Fruit fly (Drosophila melanogaster) whole organism, wandering third instar larva: ENCODE data around the gene CG43725.

Source experiments
- Abd-B ChIP-seq: fragments of >200 bp; optimal IDR thresholded peaks from 2 replicates; lab custom pipeline; 2017; ENCODE audit warnings: missing biosample characterization, missing genetic modification characterization
- CG32264 ChIP-seq: fragments of 200-800 bp; sonication (Bioruptor generic); optimal IDR thresholded peaks from 2 replicates; lab custom pipeline; 2016; ENCODE audit warnings: missing biosample characterization, missing genetic modification characterization
- CG9705 ChIP-seq: fragments of 200-800 bp; sonication (Bioruptor generic); optimal IDR thresholded peaks from 2 replicates; lab custom pipeline; 2018; ENCODE audit warnings: missing biosample characterization, mild to moderate bottlenecking, missing genetic modification characterization
- CrebA ChIP-seq: fragments of 200-800 bp; sonication (Bioruptor generic); optimal IDR thresholded peaks from 2 replicates; lab custom pipeline; 2016; ENCODE audit warnings: missing biosample characterization, mild to moderate bottlenecking, missing genetic modification characterization, borderline replicate concordance
- Dfd ChIP-seq: fragments of >200 bp; optimal IDR thresholded peaks from 2 replicates; lab custom pipeline; 2017; ENCODE audit warnings: missing biosample characterization, missing genetic modification characterization
- Dif ChIP-seq: fragments of 200-275, 200-300 bp; sonication (Bioruptor generic); optimal IDR thresholded peaks from 2 replicates; lab custom pipeline; 2018; ENCODE audit warnings: missing biosample characterization, missing genetic modification characterization; ENCODE audit not compliant: partially characterized antibody
- GATAd ChIP-seq: sonication (Bioruptor generic); optimal IDR thresholded peaks from 2 replicates; lab custom pipeline; 2016; ENCODE audit warnings: missing biosample characterization, missing genetic modification characterization
- HLH106 ChIP-seq: fragments of 200-800 bp; optimal IDR thresholded peaks from 3 replicates; lab custom pipeline; 2019; ENCODE audit warnings: missing biosample characterization, mild to moderate bottlenecking, missing genetic modification characterization, moderate library complexity
- Hnf4 ChIP-seq: fragments of 200-800 bp; sonication (Bioruptor generic); optimal IDR thresholded peaks from 2 replicates; lab custom pipeline; 2016; ENCODE audit warnings: missing biosample characterization, mild to moderate bottlenecking, missing genetic modification characterization
- Hr78 ChIP-seq: fragments of >200 bp; optimal IDR thresholded peaks from 2 replicates; lab custom pipeline; 2017; ENCODE audit warnings: missing biosample characterization, missing genetic modification characterization
- Hr83 ChIP-seq: fragments of 200-300 bp; sonication (Bioruptor generic); optimal IDR thresholded peaks from 2 replicates; lab custom pipeline; 2016; ENCODE audit warnings: missing biosample characterization, mild to moderate bottlenecking, missing genetic modification characterization, moderate library complexity; ENCODE audit not compliant: poor library complexity, severe bottlenecking
- Jra ChIP-seq: sonication (Bioruptor generic); optimal IDR thresholded peaks from 2 replicates; lab custom pipeline; 2016; ENCODE audit warnings: missing biosample characterization, missing genetic modification characterization
- Mio ChIP-seq: sonication (Bioruptor generic); optimal IDR thresholded peaks from 2 replicates; lab custom pipeline; 2016; ENCODE audit warnings: missing biosample characterization, missing genetic modification characterization
- Myc ChIP-seq: fragments of >200 bp; optimal IDR thresholded peaks from 2 replicates; lab custom pipeline; 2017
- N ChIP-seq: fragments of >200 bp; optimal IDR thresholded peaks from 2 replicates; lab custom pipeline; 2018; ENCODE audit warnings: missing biosample characterization, missing external identifiers, missing genetic modification characterization
- OdsH ChIP-seq: fragments of 200-800 bp; sonication (Bioruptor generic); optimal IDR thresholded peaks from 2 replicates; lab custom pipeline; 2016; ENCODE audit warnings: missing biosample characterization, mild to moderate bottlenecking, missing genetic modification characterization
- Rel ChIP-seq, 2 experiments: fragments of 200-800 bp; sonication (Bioruptor generic) in 1 of 2; optimal IDR thresholded peaks; 2 replicates in 1 of 2; 3 replicates in 1 of 2; lab custom pipeline; 2016 to 2019; ENCODE audit warnings: mild to moderate bottlenecking in 2 of 2, missing biosample characterization in 2 of 2, missing genetic modification characterization in 2 of 2, moderate library complexity in 1 of 2
- Sp1 ChIP-seq: fragments of 200-800 bp; sonication (Bioruptor generic); optimal IDR thresholded peaks from 3 replicates; lab custom pipeline; 2019; ENCODE audit warnings: missing biosample characterization, mild to moderate bottlenecking, missing genetic modification characterization, moderate library complexity
- Vsx2 ChIP-seq: fragments of 200-300, 225-300 bp; sonication (Bioruptor generic); optimal IDR thresholded peaks from 2 replicates; lab custom pipeline; 2018; ENCODE audit warnings: missing biosample characterization, missing genetic modification characterization; ENCODE audit not compliant: partially characterized antibody
- br ChIP-seq: fragments of 200-800 bp; sonication (Bioruptor generic); optimal IDR thresholded peaks from 2 replicates; lab custom pipeline; 2016; ENCODE audit warnings: missing biosample characterization, missing genetic modification characterization
- brk ChIP-seq: fragments of 200-800 bp; sonication (Bioruptor generic); optimal IDR thresholded peaks from 2 replicates; lab custom pipeline; 2016; ENCODE audit warnings: missing biosample characterization, mild to moderate bottlenecking, missing genetic modification characterization
- dl ChIP-seq, 2 experiments: fragments of 175-275, 200-275 bp in 1 of 2; fragments of 200-275 bp in 1 of 2; sonication (Bioruptor generic); optimal IDR thresholded peaks; lab custom pipeline; 2018; ENCODE audit warnings: mild to moderate bottlenecking in 2 of 2, missing biosample characterization in 2 of 2, missing genetic modification characterization in 2 of 2, moderate library complexity in 2 of 2; ENCODE audit not compliant: partially characterized antibody in 2 of 2, insufficient read depth in 1 of 2
- dmrt93B ChIP-seq: fragments of 200-800 bp; sonication (Bioruptor generic); optimal IDR thresholded peaks from 2 replicates; lab custom pipeline; 2018; ENCODE audit warnings: missing biosample characterization, mild to moderate bottlenecking, missing genetic modification characterization
- dsf ChIP-seq: sonication (Bioruptor generic); optimal IDR thresholded peaks from 2 replicates; lab custom pipeline; 2016; ENCODE audit warnings: missing biosample characterization, missing genetic modification characterization, borderline replicate concordance
- ey ChIP-seq: fragments of 200-800 bp; sonication (Bioruptor generic); optimal IDR thresholded peaks from 2 replicates; lab custom pipeline; 2016; ENCODE audit warnings: missing biosample characterization, missing genetic modification characterization
- foxo ChIP-seq, 2 experiments: fragments of 200-800 bp; sonication (Bioruptor generic); optimal IDR thresholded peaks; 2 replicates in 1 of 2; 3 replicates in 1 of 2; lab custom pipeline; 2016 to 2017; ENCODE audit warnings: missing biosample characterization in 2 of 2, missing genetic modification characterization in 2 of 2
- fru ChIP-seq: fragments of 200-800 bp; sonication (Bioruptor generic); optimal IDR thresholded peaks from 3 replicates; lab custom pipeline; 2016; ENCODE audit warnings: missing biosample characterization, mild to moderate bottlenecking, missing genetic modification characterization
- h ChIP-seq: fragments of 200-800 bp; sonication (Bioruptor generic); optimal IDR thresholded peaks from 3 replicates; lab custom pipeline; 2016; ENCODE audit warnings: missing biosample characterization, mild to moderate bottlenecking, missing genetic modification characterization
- jim ChIP-seq: fragments of 175-275, 200-325 bp; sonication (Bioruptor generic); optimal IDR thresholded peaks from 2 replicates; lab custom pipeline; 2016; ENCODE audit warnings: missing biosample characterization, mild to moderate bottlenecking, missing genetic modification characterization
- lola ChIP-seq: fragments of >200 bp; optimal IDR thresholded peaks from 2 replicates; lab custom pipeline; 2017; ENCODE audit warnings: missing biosample characterization, missing genetic modification characterization
- pan ChIP-seq: fragments of >200 bp; optimal IDR thresholded peaks from 2 replicates; lab custom pipeline; 2017
- psq ChIP-seq: fragments of 200-800 bp; sonication (Bioruptor generic); optimal IDR thresholded peaks from 3 replicates; lab custom pipeline; 2017; ENCODE audit warnings: missing biosample characterization, mild to moderate bottlenecking, missing genetic modification characterization, moderate library complexity
- rgr ChIP-seq: fragments of 200-800 bp; sonication (Bioruptor generic); optimal IDR thresholded peaks from 3 replicates; lab custom pipeline; 2016; ENCODE audit warnings: missing biosample characterization, mild to moderate bottlenecking, missing genetic modification characterization
- sage ChIP-seq: fragments of 200-800 bp; sonication (Bioruptor generic); optimal IDR thresholded peaks from 2 replicates; lab custom pipeline; 2016; ENCODE audit warnings: missing biosample characterization, mild to moderate bottlenecking, missing genetic modification characterization
- sv ChIP-seq: fragments of 200-800 bp; sonication (Bioruptor generic); optimal IDR thresholded peaks from 3 replicates; lab custom pipeline; 2016; ENCODE audit warnings: missing biosample characterization, missing genetic modification characterization
- tai ChIP-seq: sonication (Bioruptor generic); optimal IDR thresholded peaks from 2 replicates; lab custom pipeline; 2016; ENCODE audit warnings: missing biosample characterization, missing genetic modification characterization
- usp ChIP-seq: fragments of >200 bp; optimal IDR thresholded peaks from 2 replicates; lab custom pipeline; 2017; ENCODE audit warnings: missing biosample characterization, missing genetic modification characterization
- woc ChIP-seq: sonication (Bioruptor generic); optimal IDR thresholded peaks from 2 replicates; lab custom pipeline; 2016; ENCODE audit warnings: missing biosample characterization, mild to moderate bottlenecking, missing genetic modification characterization

CG43725 gene

DNA sequence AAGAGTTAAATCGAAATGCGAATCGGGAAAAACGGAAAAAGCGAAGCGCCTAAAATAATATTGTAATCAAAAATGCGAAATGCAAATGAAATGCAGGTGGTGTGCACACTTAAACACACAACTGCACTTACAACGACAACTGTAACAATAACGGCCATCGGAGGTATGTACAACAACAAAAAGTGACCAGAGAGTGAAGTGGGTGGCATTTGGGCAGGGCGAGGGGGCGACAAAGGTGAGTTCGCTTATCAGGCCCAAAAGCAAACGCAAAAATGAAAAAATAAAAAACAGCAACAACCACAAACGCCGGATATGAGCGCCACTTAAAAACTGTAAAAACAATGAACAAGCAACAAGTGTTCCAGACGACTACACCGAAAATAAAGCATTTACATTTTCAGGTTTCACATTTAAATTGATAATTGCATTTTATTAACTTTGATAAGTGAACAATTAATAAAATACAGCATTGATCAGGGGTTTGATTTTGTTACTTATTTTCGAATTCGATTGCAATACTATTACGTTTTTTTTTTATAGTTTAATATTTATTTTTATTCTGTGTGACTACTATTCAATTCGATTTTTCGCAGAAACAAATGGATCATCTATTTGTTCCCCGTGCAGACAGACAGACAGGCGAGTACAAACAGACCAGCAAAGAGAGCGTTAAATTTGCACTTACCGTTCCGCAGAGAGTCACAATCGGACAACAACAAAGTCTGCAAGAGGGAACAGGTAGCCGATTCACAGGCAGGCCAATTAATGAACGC is 10.0 kb upstream of the CG43725 start:
- TF ChIP-seq CG9705 (peak; percentile 26), lola (GFP tag; lab: Kevin White, UChicago) (no peak), Abd-B (GFP tag; lab: Kevin White, UChicago) (no peak), tai (GFP tag; lab: Kevin White, UChicago) (no peak), Sp1 (GFP tag; lab: Kevin White, UChicago) (peak; percentile 82), Hr83 (GFP tag; lab: Kevin White, UChicago) (peak; percentile 32), Hnf4 (GFP tag; lab: Kevin White, UChicago) (peak; percentile 27), N (GFP tag; lab: Kevin White, UChicago) (no peak), ey (GFP tag; lab: Kevin White, UChicago) (peak; percentile 53), rgr (GFP tag; lab: Kevin White, UChicago) (peak; percentile 79), jim (peak; percentile 34), fru (GFP tag; lab: Kevin White, UChicago) (peak; percentile 72), sage (GFP tag; lab: Kevin White, UChicago) (peak; percentile 12), Dfd (GFP tag; lab: Kevin White, UChicago) (no peak), Mio (GFP tag; lab: Kevin White, UChicago) (no peak), Hr78 (GFP tag; lab: Kevin White, UChicago) (no peak), dmrt93B (peak; percentile 60), foxo (GFP tag; optimal IDR thresholded peaks at IDR 0.05; lab: Kevin White, UChicago) (peak in 1 of 2 experiments; percentile 79), Myc (lab: Kevin White, UChicago) (no peak), dsf (no peak), h (GFP tag; lab: Kevin White, UChicago) (peak; percentile 80), usp (GFP tag; lab: Kevin White, UChicago) (no peak), CG32264 (GFP tag; lab: Kevin White, UChicago) (peak; percentile 20), pan (lab: Kevin White, UChicago) (no peak), Dif (no peak), Rel (GFP tag; optimal IDR thresholded peaks at IDR 0.05; lab: Kevin White, UChicago) (peak; percentile 47), Rel (tag; optimal IDR thresholded peaks at IDR 0.05; lab: Kevin White, UChicago) (peak; percentile 26), Vsx2 (GFP tag; lab: Kevin White, UChicago) (no peak), OdsH (GFP tag; lab: Kevin White, UChicago) (peak; percentile 73), dl (GFP tag; optimal IDR thresholded peaks at IDR 0.05; lab: Kevin White, UChicago; ENCODE audit: insufficient read depth in 1 of 2, partially characterized antibody in 2 of 2) (no peak), CrebA (GFP tag; lab: Kevin White, UChicago) (peak; percentile 12), br (GFP tag; lab: Kevin White, UChicago) (peak; percentile 79), brk (peak; percentile 50), Jra (no peak), woc (GFP tag; lab: Kevin White, UChicago) (peak; percentile 46), sv (GFP tag; lab: Kevin White, UChicago) (no peak), GATAd (GFP tag; lab: Kevin White, UChicago) (no peak), HLH106 (tag; lab: Kevin White, UChicago) (peak; percentile 83), psq (peak; percentile 76)
